Fruit fly (Drosophila melanogaster): ENCODE data around the gene S1P.

Gene S1P

dm6 chr3L:21636265-21636993 is 19.3 kb upstream of the S1P start, which contains the start of gene CG32444 (continued):
- TF ChIP-seq Mad (GFP tag; optimal IDR thresholded peaks at IDR 0.05), result no peak
- TF ChIP-seq cwo (GFP tag; optimal IDR thresholded peaks at IDR 0.05), result peak; percentile 11
- peak; percentile 92 for TF ChIP-seq sug (tag; optimal IDR thresholded peaks at IDR 0.05)
- TF ChIP-seq exex (tag; optimal IDR thresholded peaks at IDR 0.05), result peak; percentile 94
- 0 out of 2 replicates have a peak, but pooled peaks have one; percentile 4 for TF ChIP-seq Poxn (GFP tag; IDR thresholded peaks at IDR 0.05)
- no peak for TF ChIP-seq CG4854 (GFP tag; optimal IDR thresholded peaks at IDR 0.05)

dm6 chr3L:21635208-21635607 is 18.0 kb upstream of the S1P start, which contains the start of gene ORMDL:
Gene ORMDL, plus strand, starts transcription at chr3L:21635305.
- peak; percentile 26 for TF ChIP-seq CG4617 (GFP tag; optimal IDR thresholded peaks at IDR 0.05; ENCODE audit: borderline replicate concordance)
- no peak for TF ChIP-seq psq (GFP tag; optimal IDR thresholded peaks at IDR 0.05)
- TF ChIP-seq toy (GFP tag; IDR thresholded peaks at IDR 0.05), result no peak
- no peak for TF ChIP-seq CG4730 (GFP tag; IDR thresholded peaks at IDR 0.05)
- TF ChIP-seq Opbp (GFP tag; IDR thresholded peaks at IDR 0.05; ENCODE audit: partially characterized antibody), result peak; percentile 15; the same call in 1 of the 3 replicates
- no peak for TF ChIP-seq lov (optimal IDR thresholded peaks at IDR 0.05)
- TF ChIP-seq lov (GFP tag; IDR thresholded peaks at IDR 0.05), result no peak
- TF ChIP-seq sisA (GFP tag; IDR thresholded peaks at IDR 0.05), result no peak
- TF ChIP-seq CG13624 (GFP tag; optimal IDR thresholded peaks at IDR 0.05), result no peak
- no peak for TF ChIP-seq E2f2 (GFP tag; IDR thresholded peaks at IDR 0.05)
- peak; percentile 78 for TF ChIP-seq MBD-R2 (GFP tag; IDR thresholded peaks at IDR 0.05)
- no peak for TF ChIP-seq CG14441 (GFP tag; IDR thresholded peaks at IDR 0.05)
- peak; percentile 32 for TF ChIP-seq stwl (tag; optimal IDR thresholded peaks at IDR 0.05)
- TF ChIP-seq CG30020 (tag; optimal IDR thresholded peaks at IDR 0.05), result no peak
- peak; percentile 30; the same call in 1 of the 2 replicates for TF ChIP-seq CG13287 (GFP tag; IDR thresholded peaks at IDR 0.05; ENCODE audit: partially characterized antibody)
- no peak for TF ChIP-seq ham (GFP tag; IDR thresholded peaks at IDR 0.05)
- TF ChIP-seq cato (GFP tag; optimal IDR thresholded peaks at IDR 0.05; ENCODE audit: borderline replicate concordance), result no peak
- no peak for TF ChIP-seq br (optimal IDR thresholded peaks at IDR 0.05)
- no peak for TF ChIP-seq CG7372 (GFP tag; IDR thresholded peaks at IDR 0.05)
- no peak for TF ChIP-seq CG3995 (GFP tag; optimal IDR thresholded peaks at IDR 0.05)
- 0 out of 3 replicates have a peak, but pooled peaks have one; percentile 24 for TF ChIP-seq CG2199 (GFP tag; IDR thresholded peaks at IDR 0.05)
- TF ChIP-seq ase (GFP tag; IDR thresholded peaks at IDR 0.05), result no peak
- TF ChIP-seq CHES-1-like (GFP tag; optimal IDR thresholded peaks at IDR 0.05), result peak; percentile 23
- TF ChIP-seq gsb-n (tag; optimal IDR thresholded peaks at IDR 0.05), result no peak
- TF ChIP-seq CG14860 (GFP tag; IDR thresholded peaks at IDR 0.05; ENCODE audit: partially characterized antibody), result no peak
- TF ChIP-seq sc (optimal IDR thresholded peaks at IDR 0.05), result no peak
- no peak for TF ChIP-seq sc (GFP tag; optimal IDR thresholded peaks at IDR 0.05)
- no peak for TF ChIP-seq Aef1 (GFP tag; IDR thresholded peaks at IDR 0.05)
- 0 out of 2 replicates have a peak, but pooled peaks have one; percentile 5 for TF ChIP-seq CG5953 (GFP tag; IDR thresholded peaks at IDR 0.05)
- no peak for TF ChIP-seq CG34376 (GFP tag; optimal IDR thresholded peaks at IDR 0.05)
- TF ChIP-seq bigmax (GFP tag; optimal IDR thresholded peaks at IDR 0.05), result no peak
- TF ChIP-seq HmgZ (tag; optimal IDR thresholded peaks at IDR 0.05), result no peak
- no peak for TF ChIP-seq CG6854 (GFP tag; optimal IDR thresholded peaks at IDR 0.05)
- peak; percentile 70 for TF ChIP-seq sd (tag; optimal IDR thresholded peaks at IDR 0.05)
- no peak for TF ChIP-seq CG42726 (GFP tag; IDR thresholded peaks at IDR 0.05; ENCODE audit: partially characterized antibody)
- TF ChIP-seq ci (GFP tag; IDR thresholded peaks at IDR 0.05), result 0 out of 3 replicates have a peak, but pooled peaks have one; percentile 18
- TF ChIP-seq CG9797 (GFP tag; optimal IDR thresholded peaks at IDR 0.05), result peak; percentile 56
- peak; percentile 70 for TF ChIP-seq MESR4 (GFP tag; optimal IDR thresholded peaks at IDR 0.05)
- no peak for TF ChIP-seq B-H1 (GFP tag; IDR thresholded peaks at IDR 0.05)
- TF ChIP-seq pan (optimal IDR thresholded peaks at IDR 0.05), result no peak
- no peak for TF ChIP-seq pan (GFP tag; optimal IDR thresholded peaks at IDR 0.05 in 1 of 2, IDR thresholded peaks at IDR 0.05 in 1 of 2)
- no peak for TF ChIP-seq dysf (GFP tag; IDR thresholded peaks at IDR 0.05)
- TF ChIP-seq CG34224 (GFP tag; IDR thresholded peaks at IDR 0.05; ENCODE audit: partially characterized antibody), result peak; percentile 11; the same call in 1 of the 3 replicates
